Fruit fly (Drosophila melanogaster): ENCODE results near the gene CG13078.
A peak's percentile ranks its signal among the peaks of the same experiment; 100 is the strongest.

The CG13078 gene

dm6 chr2L:19533247-19533646, 30.5 kb upstream of the CG13078 start, which contains the start of gene CG33116 (continued):
- TF ChIP-seq Hr51 (GFP tag; optimal IDR thresholded peaks at IDR 0.05) (peak; percentile 75 to 76), ssp (GFP tag; IDR thresholded peaks at IDR 0.05) (peak; percentile 47), vvl (GFP tag; IDR thresholded peaks at IDR 0.05) (peak; percentile 87), Dref (GFP tag; IDR thresholded peaks at IDR 0.05) (peak; percentile 35; the same call in 1 of the 2 replicates), NC2β (GFP tag; optimal IDR thresholded peaks at IDR 0.05) (peak; percentile 84), CG4404 (GFP tag; IDR thresholded peaks at IDR 0.05) (peak; percentile 66), CG15011 (GFP tag; optimal IDR thresholded peaks at IDR 0.05) (peak; percentile 48), CG5180 (GFP tag; optimal IDR thresholded peaks at IDR 0.05) (peak; percentile 9), CG5245 (GFP tag; optimal IDR thresholded peaks at IDR 0.05) (peak; percentile 76), phol (tag; optimal IDR thresholded peaks at IDR 0.05) (peak; percentile 82), pho (GFP tag; optimal IDR thresholded peaks at IDR 0.05) (peak; percentile 81), toy (GFP tag; IDR thresholded peaks at IDR 0.05) (peak; percentile 24; the same call in 1 of the 2 replicates), E2f1 (GFP tag; IDR thresholded peaks at IDR 0.05) (peak; percentile 72), hb (GFP tag; IDR thresholded peaks at IDR 0.05; ENCODE audit: partially characterized antibody) (no peak), Nf-YA (GFP tag; IDR thresholded peaks at IDR 0.05) (no peak; the same call in 1 of the 2 replicates), bsh (GFP tag; optimal IDR thresholded peaks at IDR 0.05) (peak; percentile 66 to 80), danr (GFP tag; IDR thresholded peaks at IDR 0.05) (peak; percentile 31; the same call in 1 of the 2 replicates), CG3726 (GFP tag; IDR thresholded peaks at IDR 0.05) (0 out of 3 replicates have a peak, but pooled peaks have one; percentile 52), Hr78 (GFP tag; optimal IDR thresholded peaks at IDR 0.05) (peak in 1 of 2 experiments; percentile 17), wdn (GFP tag; IDR thresholded peaks at IDR 0.05) (peak; percentile 57; the same call in 1 of the 2 replicates), Xrp1 (GFP tag; IDR thresholded peaks at IDR 0.05) (peak; percentile 77), yki (optimal IDR thresholded peaks at IDR 0.05) (no peak), trem (tag; optimal IDR thresholded peaks at IDR 0.05) (peak; percentile 83), Atf3 (GFP tag; optimal IDR thresholded peaks at IDR 0.05) (peak; percentile 70), CG9437 (GFP tag; optimal IDR thresholded peaks at IDR 0.05) (peak; percentile 66), Lpt (GFP tag; optimal IDR thresholded peaks at IDR 0.05) (no peak), hkb (optimal IDR thresholded peaks at IDR 0.05) (peak; percentile 3), hkb (GFP tag; IDR thresholded peaks at IDR 0.05) (peak; percentile 79), CG16863 (GFP tag; optimal IDR thresholded peaks at IDR 0.05) (peak; percentile 65), CG15514 (GFP tag; optimal IDR thresholded peaks at IDR 0.05) (peak; percentile 78), CG5953 (GFP tag; IDR thresholded peaks at IDR 0.05) (peak; percentile 70), her (GFP tag; optimal IDR thresholded peaks at IDR 0.05) (peak; percentile 82), CTCF (GFP tag; optimal IDR thresholded peaks at IDR 0.05) (peak; percentile 30), CG4360 (GFP tag; IDR thresholded peaks at IDR 0.05) (0 out of 2 replicates have a peak, but pooled peaks have one; percentile 38), Fer2 (tag; optimal IDR thresholded peaks at IDR 0.05) (peak; percentile 32), CG11398 (GFP tag; optimal IDR thresholded peaks at IDR 0.05) (peak; percentile 60), mld (GFP tag; IDR thresholded peaks at IDR 0.05; ENCODE audit: partially characterized antibody) (no peak), Camta (GFP tag; optimal IDR thresholded peaks at IDR 0.05) (peak; percentile 78), tgo (GFP tag; IDR thresholded peaks at IDR 0.05) (peak; percentile 75), CkIIα-i1 (GFP tag; IDR thresholded peaks at IDR 0.05) (peak; percentile 25; the same call in 1 of the 2 replicates), CG34224 (GFP tag; IDR thresholded peaks at IDR 0.05; ENCODE audit: partially characterized antibody) (peak; percentile 47), al (GFP tag; IDR thresholded peaks at IDR 0.05) (peak; percentile 51), gfzf (GFP tag; optimal IDR thresholded peaks at IDR 0.05) (peak; percentile 17), CG17328 (GFP tag; IDR thresholded peaks at IDR 0.05) (peak; percentile 74), ara (GFP tag; IDR thresholded peaks at IDR 0.05) (peak; percentile 63; the same call in 1 of the 2 replicates), gro (GFP tag; optimal IDR thresholded peaks at IDR 0.05) (peak; percentile 86), C15 (GFP tag; IDR thresholded peaks at IDR 0.05) (0 out of 3 replicates have a peak, but pooled peaks have one; percentile 22), Neu2 (GFP tag; optimal IDR thresholded peaks at IDR 0.05; ENCODE audit: borderline replicate concordance) (peak; percentile 5), CG7928 (GFP tag; optimal IDR thresholded peaks at IDR 0.05) (no peak), CG1233 (GFP tag; optimal IDR thresholded peaks at IDR 0.05) (peak; percentile 80), CG3847 (GFP tag; IDR thresholded peaks at IDR 0.05) (peak; percentile 83), grau (tag; optimal IDR thresholded peaks at IDR 0.05) (peak; percentile 81)
